Worm (Caenorhabditis elegans) whole organism, L4/young adult: ENCODE data around the gene M02D8.3.

Experiments
- W03F9.2 ChIP-seq: fragments of 150-350 bp; optimal IDR thresholded peaks from 2 replicates; lab custom pipeline; 2014; ENCODE audit warnings: missing biosample characterization, missing genetic modification characterization
- dao-5 ChIP-seq: sonication (generic microtip); optimal IDR thresholded peaks from 2 replicates; lab custom pipeline; 2016; ENCODE audit warnings: missing genotype, missing genetic modification characterization, moderate library complexity, missing compliant biosample characterization
- him-1 ChIP-seq: sonication (generic microtip); optimal IDR thresholded peaks from 2 replicates; lab custom pipeline; 2016; ENCODE audit warnings: missing genotype, missing genetic modification reagents, missing genetic modification characterization, missing compliant biosample characterization

- TF ChIP-seq dao-5 = no peak
- TF ChIP-seq him-1 (tag; lab: Kevin White, UChicago) = no peak
- no peak for TF ChIP-seq W03F9.2 (tag; lab: Kevin White, UChicago)
Measured at ce11 chrX:8750209-8750608, 13.4 kb upstream of the M02D8.3 start.
